Fruit fly (Drosophila melanogaster) whole organism, embryonic: ENCODE results near the gene Cyp4d14.
A peak's percentile ranks its signal among the peaks of the same experiment; 100 is the strongest.

ENCODE experiments used
- Bgb ChIP-seq: fragments of 200-800 bp; sonication (Bioruptor generic); IDR thresholded peaks from 2 replicates; pipeline ENCODE4 v1.3.6; 2022; ENCODE audit warnings: missing biosample characterization, missing genetic modification characterization; ENCODE audit not compliant: partially characterized antibody
- BtbVII ChIP-seq: fragments of 200-800 bp; sonication (Bioruptor generic); optimal IDR thresholded peaks from 3 replicates; lab custom pipeline; 2017; ENCODE audit warnings: missing biosample characterization, mild to moderate bottlenecking, missing genetic modification characterization
- CG11247 ChIP-seq: fragments of 200-800 bp; sonication (Bioruptor generic); IDR thresholded peaks from 2 replicates; pipeline ENCODE4 v1.3.6; 2022; ENCODE audit warnings: missing biosample characterization, missing genetic modification characterization
- CG11504 ChIP-seq: fragments of 200-800 bp; sonication (Bioruptor generic); optimal IDR thresholded peaks from 3 replicates; lab custom pipeline; 2019; ENCODE audit warnings: missing biosample characterization, mild to moderate bottlenecking, missing genetic modification characterization, moderate library complexity
- CG11723 ChIP-seq: fragments of 200-800 bp; sonication (Bioruptor generic); optimal IDR thresholded peaks from 2 replicates; lab custom pipeline; 2017; ENCODE audit warnings: missing biosample characterization, mild to moderate bottlenecking, missing genetic modification characterization
- CG12219 ChIP-seq: fragments of 200-800 bp; sonication (Bioruptor generic); optimal IDR thresholded peaks from 3 replicates; lab custom pipeline; 2018; ENCODE audit warnings: missing biosample characterization, mild to moderate bottlenecking, missing genetic modification characterization
- CG1233 ChIP-seq: fragments of 200-800 bp; sonication (Bioruptor generic); optimal IDR thresholded peaks from 4 replicates; lab custom pipeline; 2018; ENCODE audit warnings: missing biosample characterization, mild to moderate bottlenecking, missing genetic modification characterization
- CG12769 ChIP-seq: fragments of 200-800 bp; sonication (Bioruptor generic); optimal IDR thresholded peaks from 2 replicates; lab custom pipeline; 2019; ENCODE audit warnings: missing biosample characterization, mild to moderate bottlenecking, missing genetic modification characterization, moderate library complexity
- CG13894 ChIP-seq: fragments of 200-800 bp; sonication (Bioruptor generic); optimal IDR thresholded peaks from 3 replicates; lab custom pipeline; 2018; ENCODE audit warnings: missing biosample characterization, mild to moderate bottlenecking, missing genetic modification characterization, moderate library complexity
- CG14441 ChIP-seq: fragments of 200-800 bp; sonication (Bioruptor generic); IDR thresholded peaks from 2 replicates; pipeline ENCODE4 v1.3.6; 2022; ENCODE audit warnings: missing biosample characterization, missing genetic modification characterization
- CG1603 ChIP-seq: fragments of 200-800 bp; sonication (Bioruptor generic); optimal IDR thresholded peaks from 2 replicates; lab custom pipeline; 2019; ENCODE audit warnings: missing biosample characterization, mild to moderate bottlenecking, missing genetic modification characterization, moderate library complexity
- CG17568 ChIP-seq: fragments of 200-800 bp; sonication (Bioruptor generic); optimal IDR thresholded peaks from 2 replicates; lab custom pipeline; 2018; ENCODE audit warnings: missing biosample characterization, mild to moderate bottlenecking, missing genetic modification characterization, moderate library complexity
- CG1792 ChIP-seq: fragments of 200-800 bp; sonication (Bioruptor generic); optimal IDR thresholded peaks from 2 replicates; lab custom pipeline; 2016; ENCODE audit warnings: missing biosample characterization, missing genetic modification characterization
- CG1832 ChIP-seq: fragments of 200-800 bp; sonication (Bioruptor generic); optimal IDR thresholded peaks from 2 replicates; lab custom pipeline; 2017; ENCODE audit warnings: missing biosample characterization, mild to moderate bottlenecking, missing genetic modification characterization, inconsistent platforms
- CG2120 ChIP-seq: fragments of 200-800 bp; sonication (Bioruptor generic); optimal IDR thresholded peaks from 3 replicates; lab custom pipeline; 2016; ENCODE audit warnings: missing biosample characterization, missing genetic modification characterization
- CG31365 ChIP-seq: fragments of 200-800 bp; sonication (Bioruptor generic); optimal IDR thresholded peaks from 2 replicates; lab custom pipeline; 2018; ENCODE audit warnings: missing biosample characterization, mild to moderate bottlenecking, missing genetic modification characterization
- CG33557 ChIP-seq: fragments of 200-800 bp; sonication (Bioruptor generic); optimal IDR thresholded peaks from 2 replicates; lab custom pipeline; 2019; ENCODE audit warnings: missing biosample characterization, mild to moderate bottlenecking, missing genetic modification characterization, moderate library complexity
- CG4282 ChIP-seq: fragments of 200-800 bp; sonication (Bioruptor generic); optimal IDR thresholded peaks from 2 replicates; lab custom pipeline; 2016; ENCODE audit warnings: missing biosample characterization, missing genetic modification characterization
- CG6254 ChIP-seq: fragments of 200-800 bp; sonication (Bioruptor generic); optimal IDR thresholded peaks from 3 replicates; lab custom pipeline; 2017; ENCODE audit warnings: mild to moderate bottlenecking, missing biosample characterization, missing genetic modification reagents, missing genetic modification characterization
- CG6654 ChIP-seq: fragments of 200-800 bp; sonication (Bioruptor generic); optimal IDR thresholded peaks from 2 replicates; lab custom pipeline; 2017; ENCODE audit warnings: missing biosample characterization, mild to moderate bottlenecking, missing genetic modification characterization
- CG6683 ChIP-seq: fragments of 200-800 bp; sonication (Bioruptor generic); optimal IDR thresholded peaks from 2 replicates; lab custom pipeline; 2017; ENCODE audit warnings: missing biosample characterization, mild to moderate bottlenecking, missing genetic modification characterization, missing genetic modification reagents
- CG6689 ChIP-seq: fragments of 200-800 bp; sonication (Bioruptor generic); IDR thresholded peaks from 2 replicates; pipeline ENCODE4 v1.3.6; 2022; ENCODE audit warnings: missing biosample characterization, missing genetic modification characterization
- CG7987 ChIP-seq: fragments of 200-800 bp; sonication (Bioruptor generic); optimal IDR thresholded peaks from 2 replicates; lab custom pipeline; 2018; ENCODE audit warnings: missing biosample characterization, mild to moderate bottlenecking, missing genetic modification characterization, moderate library complexity
- D ChIP-seq, 2 experiments: fragments of 200-800 bp in 1 of 2; fragments of >200 bp in 1 of 2; sonication (Bioruptor generic) in 1 of 2; optimal IDR thresholded peaks; 2 replicates in 1 of 2; 3 replicates in 1 of 2; lab custom pipeline; 2017; ENCODE audit warnings: mild to moderate bottlenecking in 1 of 2, missing biosample characterization in 1 of 2, missing genetic modification characterization in 1 of 2, missing genetic modification reagents in 1 of 2
- Drgx ChIP-seq: fragments of 200-800 bp; sonication (Bioruptor generic); IDR thresholded peaks from 2 replicates; pipeline ENCODE4 v1.3.6; 2022; ENCODE audit warnings: missing biosample characterization, missing genetic modification characterization
- Elba2 ChIP-seq: fragments of 200-800 bp; sonication (Bioruptor generic); optimal IDR thresholded peaks from 3 replicates; lab custom pipeline; 2016; ENCODE audit warnings: missing biosample characterization, missing genetic modification characterization
- HHEX ChIP-seq: fragments of 200-800 bp; sonication (Bioruptor generic); optimal IDR thresholded peaks from 3 replicates; lab custom pipeline; 2017; ENCODE audit warnings: missing biosample characterization, mild to moderate bottlenecking, missing genetic modification characterization, missing genetic modification reagents
- HLH4C ChIP-seq: fragments of 200-800 bp; sonication (Bioruptor generic); IDR thresholded peaks from 3 replicates; pipeline ENCODE4 v1.3.6; 2022; ENCODE audit warnings: missing biosample characterization, missing genetic modification characterization; ENCODE audit not compliant: partially characterized antibody
- Mrtf ChIP-seq: fragments of 200-800 bp; sonication (Bioruptor generic); IDR thresholded peaks from 3 replicates; pipeline ENCODE4 v1.3.6; 2022; ENCODE audit warnings: missing biosample characterization, missing genetic modification characterization
- Rfx ChIP-seq: fragments of 200-800 bp; sonication (Bioruptor generic); IDR thresholded peaks from 2 replicates; pipeline ENCODE4 v1.3.6; 2022; ENCODE audit warnings: missing biosample characterization, missing genetic modification characterization
- Scr ChIP-seq: fragments of 200-800 bp; sonication (Bioruptor generic); IDR thresholded peaks from 2 replicates; pipeline ENCODE4 v1.3.6; 2022; ENCODE audit warnings: missing biosample characterization, missing genetic modification characterization; ENCODE audit not compliant: partially characterized antibody
- Sox100B ChIP-seq: fragments of 200-800 bp; sonication (Bioruptor generic); optimal IDR thresholded peaks from 3 replicates; lab custom pipeline; 2018; ENCODE audit warnings: missing biosample characterization, mild to moderate bottlenecking, missing genetic modification characterization
- Sry-β ChIP-seq: fragments of 200-800 bp; sonication (Bioruptor generic); optimal IDR thresholded peaks from 2 replicates; lab custom pipeline; 2018; ENCODE audit warnings: missing biosample characterization, mild to moderate bottlenecking, missing genetic modification characterization, moderate library complexity
- Sry-δ ChIP-seq: fragments of 200-800 bp; sonication (Bioruptor generic); optimal IDR thresholded peaks from 2 replicates; lab custom pipeline; 2016; ENCODE audit warnings: missing biosample characterization, missing genetic modification characterization
- Taf1 ChIP-seq: fragments of 200-800 bp; sonication (Bioruptor generic); IDR thresholded peaks from 2 replicates; pipeline ENCODE4 v1.3.6; 2022; ENCODE audit warnings: missing biosample characterization, missing genetic modification characterization
- Usf ChIP-seq: fragments of 200-800 bp; sonication (Bioruptor generic); optimal IDR thresholded peaks from 2 replicates; lab custom pipeline; 2017; ENCODE audit warnings: missing genotype, missing biosample characterization, missing genetic modification characterization
- al ChIP-seq: fragments of 200-800 bp; sonication (Bioruptor generic); IDR thresholded peaks from 2 replicates; pipeline ENCODE4 v1.3.6; 2022; ENCODE audit warnings: missing biosample characterization, missing genetic modification characterization
- az2 ChIP-seq: fragments of 200-800 bp; sonication (Bioruptor generic); optimal IDR thresholded peaks from 3 replicates; lab custom pipeline; 2016; ENCODE audit warnings: missing biosample characterization, missing genetic modification characterization
- cad ChIP-seq: fragments of >200 bp; optimal IDR thresholded peaks from 2 replicates; lab custom pipeline; 2017; ENCODE audit warnings: missing biosample characterization, missing genetic modification characterization
- gem ChIP-seq: fragments of 200-800 bp; sonication (Bioruptor generic); optimal IDR thresholded peaks from 2 replicates; lab custom pipeline; 2019; ENCODE audit warnings: missing biosample characterization, mild to moderate bottlenecking, missing genetic modification characterization, moderate library complexity
- ind ChIP-seq: fragments of 200-800 bp; sonication (Bioruptor generic); optimal IDR thresholded peaks from 3 replicates; lab custom pipeline; 2016; ENCODE audit warnings: missing biosample characterization, missing genetic modification characterization
- nmo ChIP-seq: fragments of 200-800 bp; sonication (Bioruptor generic); optimal IDR thresholded peaks from 2 replicates; lab custom pipeline; 2018; ENCODE audit warnings: missing biosample characterization, mild to moderate bottlenecking, missing genetic modification characterization, moderate library complexity
- odd ChIP-seq: fragments of 200-800 bp; sonication (Bioruptor generic); optimal IDR thresholded peaks from 2 replicates; lab custom pipeline; 2017; ENCODE audit warnings: missing biosample characterization, mild to moderate bottlenecking, missing genetic modification characterization
- org-1 ChIP-seq: fragments of 200-800 bp; sonication (Bioruptor generic); optimal IDR thresholded peaks from 2 replicates; lab custom pipeline; 2017; ENCODE audit warnings: missing biosample characterization, missing genetic modification characterization
- pros ChIP-seq: fragments of 200-800 bp; sonication (Bioruptor generic); optimal IDR thresholded peaks from 3 replicates; lab custom pipeline; 2019; ENCODE audit warnings: missing biosample characterization, mild to moderate bottlenecking, missing genetic modification characterization, moderate library complexity
- slp2 ChIP-seq: fragments of 200-800 bp; sonication (Bioruptor generic); optimal IDR thresholded peaks from 2 replicates; lab custom pipeline; 2016; ENCODE audit warnings: missing biosample characterization, missing genetic modification characterization
- tll ChIP-seq, 2 experiments: fragments of 200-800 bp in 1 of 2; fragments of >200 bp in 1 of 2; sonication (Bioruptor generic) in 1 of 2; optimal IDR thresholded peaks; 2 replicates each; lab custom pipeline; 2017 to 2019; ENCODE audit warnings: missing biosample characterization in 2 of 2, missing genetic modification characterization in 2 of 2, mild to moderate bottlenecking in 1 of 2, moderate library complexity in 1 of 2
- vfl ChIP-seq: fragments of 200-800 bp; sonication (Bioruptor generic); optimal IDR thresholded peaks from 2 replicates; lab custom pipeline; 2016; ENCODE audit warnings: missing biosample characterization, missing genetic modification characterization

The Cyp4d14 gene

DNA sequence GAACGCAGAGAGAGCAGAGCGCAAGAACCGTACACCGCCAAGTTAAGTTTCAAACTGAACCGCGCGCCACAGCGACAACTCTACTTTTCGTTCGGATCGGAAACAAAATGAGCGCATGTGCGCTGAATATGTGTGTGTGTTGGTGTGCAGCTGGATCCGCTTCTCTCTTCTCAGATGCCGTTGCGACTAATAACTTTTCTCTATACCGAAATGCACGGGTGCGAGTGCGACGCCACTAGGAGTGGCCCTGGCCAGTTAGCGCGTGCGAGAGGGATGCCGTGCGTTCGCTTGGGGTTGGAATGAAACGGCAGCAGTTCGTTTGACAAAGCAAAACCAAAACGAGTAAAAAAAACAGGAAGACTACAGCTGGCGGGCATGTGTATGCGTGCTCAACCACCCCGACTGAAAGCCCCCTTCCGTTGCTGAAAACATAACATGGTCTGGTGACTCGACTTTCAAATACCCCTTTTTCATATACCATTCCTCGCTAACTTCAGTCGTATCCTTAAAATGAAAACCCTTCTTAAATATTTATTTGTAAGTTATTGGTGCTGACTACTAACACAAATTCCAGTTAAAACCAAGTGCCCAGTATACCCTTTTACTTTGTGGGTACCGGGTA is 38.2 kb downstream of the Cyp4d14 start (continued):
- peak; percentile 100 for TF ChIP-seq CG2120 (GFP tag; lab: Kevin White, UChicago)
- TF ChIP-seq CG1233, result peak; percentile 100
- TF ChIP-seq CG1832 (GFP tag; lab: Kevin White, UChicago), result peak; percentile 98
- peak; percentile 100 for TF ChIP-seq CG1603 (tag; lab: Kevin White, UChicago)
- TF ChIP-seq Taf1, result peak; percentile 100
- peak; percentile 98 for TF ChIP-seq CG6254 (GFP tag; lab: Kevin White, UChicago)
- peak; percentile 97 for TF ChIP-seq CG6654 (GFP tag; lab: Kevin White, UChicago)
- TF ChIP-seq CG14441 (GFP tag; lab: Robert Waterston, UW), result peak; percentile 100
- peak; percentile 99 for TF ChIP-seq Sox100B (GFP tag; lab: Kevin White, UChicago)
- TF ChIP-seq pros (GFP tag; lab: Kevin White, UChicago), result no peak
- TF ChIP-seq Elba2 (GFP tag; lab: Kevin White, UChicago), result peak; percentile 100
- peak; percentile 99 for TF ChIP-seq vfl (GFP tag; lab: Kevin White, UChicago)
- TF ChIP-seq CG1792 (GFP tag; lab: Kevin White, UChicago), result peak; percentile 100
- TF ChIP-seq tll (GFP tag; optimal IDR thresholded peaks at IDR 0.05; lab: Kevin White, UChicago), result peak in 1 of 2 experiments; percentile 92
- TF ChIP-seq D (optimal IDR thresholded peaks at IDR 0.05; lab: Kevin White, UChicago), result no peak
- peak; percentile 100 for TF ChIP-seq D (GFP tag; optimal IDR thresholded peaks at IDR 0.05; lab: Kevin White, UChicago)
- TF ChIP-seq CG6683 (GFP tag; lab: Kevin White, UChicago), result peak; percentile 99
- TF ChIP-seq HLH4C (GFP tag; lab: Robert Waterston, UW), result no peak
- TF ChIP-seq odd, result peak; percentile 99
- peak; percentile 39; the same call in 1 of the 2 replicates for TF ChIP-seq Bgb (GFP tag; lab: Robert Waterston, UW)
- TF ChIP-seq slp2 (GFP tag; lab: Kevin White, UChicago), result peak; percentile 100
- peak; percentile 100 for TF ChIP-seq CG12219 (GFP tag; lab: Kevin White, UChicago)
- peak; percentile 100 for TF ChIP-seq CG11723
- peak; percentile 100 for TF ChIP-seq az2 (GFP tag; lab: Kevin White, UChicago)
- peak; percentile 99 for TF ChIP-seq CG7987 (GFP tag; lab: Kevin White, UChicago)
- peak; percentile 82 for TF ChIP-seq Sry-β (GFP tag; lab: Kevin White, UChicago)
- TF ChIP-seq CG17568 (GFP tag; lab: Kevin White, UChicago), result peak; percentile 100
- no peak for TF ChIP-seq Scr
- TF ChIP-seq nmo (GFP tag; lab: Kevin White, UChicago), result peak; percentile 100
- peak; percentile 99 for TF ChIP-seq org-1 (GFP tag; lab: Kevin White, UChicago)
- TF ChIP-seq ind (GFP tag; lab: Kevin White, UChicago), result peak; percentile 100
- TF ChIP-seq Usf (GFP tag; lab: Kevin White, UChicago), result peak; percentile 100
- TF ChIP-seq CG31365 (tag; lab: Kevin White, UChicago), result peak; percentile 96
- TF ChIP-seq Rfx (GFP tag; lab: Robert Waterston, UW), result peak; percentile 100
- TF ChIP-seq CG11247 (GFP tag; lab: Robert Waterston, UW), result peak; percentile 100
- peak; percentile 99 for TF ChIP-seq CG11504
- TF ChIP-seq al (GFP tag; lab: Robert Waterston, UW), result peak; percentile 100
- peak; percentile 100 for TF ChIP-seq CG6689
- TF ChIP-seq Sry-δ (GFP tag; lab: Kevin White, UChicago), result peak; percentile 90
- TF ChIP-seq HHEX (GFP tag; lab: Kevin White, UChicago), result peak; percentile 100
- TF ChIP-seq BtbVII (GFP tag; lab: Kevin White, UChicago), result peak; percentile 99
- peak; percentile 100 for TF ChIP-seq Mrtf (GFP tag; lab: Robert Waterston, UW)
- TF ChIP-seq Drgx (GFP tag; lab: Robert Waterston, UW), result peak; percentile 100
- TF ChIP-seq CG4282, result peak; percentile 99
- TF ChIP-seq cad (GFP tag; lab: Kevin White, UChicago), result no peak
- TF ChIP-seq CG33557, result peak; percentile 100
- TF ChIP-seq gem (tag; lab: Kevin White, UChicago), result peak; percentile 100
- peak; percentile 100 for TF ChIP-seq CG12769 (tag; lab: Kevin White, UChicago)
- peak; percentile 99 for TF ChIP-seq CG13894 (tag; lab: Kevin White, UChicago)
